Fruit fly (Drosophila melanogaster) whole organism, pupa: Measurements from ENCODE around the gene bocks.

Experiments used
- CG10348 ChIP-seq: fragments of 200-800 bp; sonication (Bioruptor generic); IDR thresholded peaks from 2 replicates; pipeline ENCODE4 v1.3.6; 2022; ENCODE audit warnings: missing biosample characterization, missing genetic modification characterization
- CG12605 ChIP-seq: fragments of 200-800 bp; sonication (Bioruptor generic); IDR thresholded peaks from 2 replicates; pipeline ENCODE4 v1.3.6; 2022; ENCODE audit warnings: missing biosample characterization, missing genetic modification characterization
- CG13204 ChIP-seq: fragments of 200-800 bp; sonication (Bioruptor generic); optimal IDR thresholded peaks from 2 replicates; lab custom pipeline; 2018; ENCODE audit warnings: missing biosample characterization, mild to moderate bottlenecking, missing genetic modification characterization, moderate library complexity
- CG14655 ChIP-seq: fragments of 200-800 bp; sonication (Bioruptor generic); optimal IDR thresholded peaks from 3 replicates; lab custom pipeline; 2017; ENCODE audit warnings: mild to moderate bottlenecking, missing biosample characterization, missing genetic modification reagents, missing genetic modification characterization
- CG15710 ChIP-seq: fragments of 200-800 bp; sonication (Bioruptor generic); optimal IDR thresholded peaks from 2 replicates; lab custom pipeline; 2018; ENCODE audit warnings: missing biosample characterization, mild to moderate bottlenecking, missing genetic modification characterization, moderate library complexity
- CG17806 ChIP-seq: fragments of 200-800 bp; sonication (Bioruptor generic); optimal IDR thresholded peaks from 2 replicates; lab custom pipeline; 2018; ENCODE audit warnings: missing biosample characterization, mild to moderate bottlenecking, missing genetic modification characterization, moderate library complexity
- CG32121 ChIP-seq: fragments of 200-800 bp; sonication (Bioruptor generic); IDR thresholded peaks from 2 replicates; pipeline ENCODE4 v1.3.6; 2022; ENCODE audit warnings: missing biosample characterization, missing genetic modification characterization
- CG34367 ChIP-seq: fragments of 200-800 bp; sonication (Bioruptor generic); optimal IDR thresholded peaks from 2 replicates; lab custom pipeline; 2018; ENCODE audit warnings: missing biosample characterization, mild to moderate bottlenecking, missing genetic modification characterization
- CG4496 ChIP-seq: fragments of 200-800 bp; sonication (Bioruptor generic); IDR thresholded peaks from 3 replicates; pipeline ENCODE4 v1.3.6; 2022; ENCODE audit warnings: missing biosample characterization, missing genetic modification characterization
- CG8159 ChIP-seq: fragments of 200-800 bp; sonication (Bioruptor generic); optimal IDR thresholded peaks from 3 replicates; lab custom pipeline; 2018; ENCODE audit warnings: missing biosample characterization, mild to moderate bottlenecking, missing genetic modification characterization, moderate library complexity
- CG8301 ChIP-seq: fragments of 200-800 bp; sonication (Bioruptor generic); optimal IDR thresholded peaks from 2 replicates; lab custom pipeline; 2018; ENCODE audit warnings: missing biosample characterization, mild to moderate bottlenecking, missing genetic modification characterization
- CG9948 ChIP-seq: fragments of 200-800 bp; sonication (Bioruptor generic); optimal IDR thresholded peaks from 2 replicates; lab custom pipeline; 2018; ENCODE audit warnings: missing biosample characterization, mild to moderate bottlenecking, missing genetic modification characterization, moderate library complexity
- D1 ChIP-seq: fragments of 200-800 bp; sonication (Bioruptor generic); optimal IDR thresholded peaks from 2 replicates; lab custom pipeline; 2018; ENCODE audit warnings: missing biosample characterization, mild to moderate bottlenecking, missing genetic modification characterization, moderate library complexity
- EcR ChIP-seq: fragments of 200-800 bp; sonication (Bioruptor generic); optimal IDR thresholded peaks from 3 replicates; lab custom pipeline; 2019; ENCODE audit warnings: missing biosample characterization, missing genetic modification characterization, mild to moderate bottlenecking, moderate library complexity, missing genetic modification reagents
- Ets98B ChIP-seq: fragments of 200-800 bp; sonication (Bioruptor generic); IDR thresholded peaks from 2 replicates; pipeline ENCODE4 v1.3.6; 2022; ENCODE audit warnings: missing biosample characterization, missing genetic modification characterization
- Pif1A ChIP-seq: fragments of 200-800 bp; sonication (Bioruptor generic); optimal IDR thresholded peaks from 3 replicates; lab custom pipeline; 2016; ENCODE audit warnings: missing biosample characterization, missing genetic modification characterization
- Pif1B ChIP-seq: fragments of 200-800 bp; sonication (Bioruptor generic); optimal IDR thresholded peaks from 3 replicates; lab custom pipeline; 2016; ENCODE audit warnings: missing biosample characterization, missing genetic modification characterization
- Snoo ChIP-seq: fragments of 200-800 bp; sonication (Bioruptor generic); optimal IDR thresholded peaks from 3 replicates; lab custom pipeline; 2017; ENCODE audit warnings: missing biosample characterization, mild to moderate bottlenecking, missing genetic modification characterization, inconsistent platforms
- fd96Ca ChIP-seq: fragments of 200-800 bp; sonication (Bioruptor generic); IDR thresholded peaks from 3 replicates; pipeline ENCODE4 v1.3.6; 2022; ENCODE audit warnings: missing biosample characterization, missing genetic modification characterization
- gl ChIP-seq: fragments of 200-800 bp; sonication (Bioruptor generic); optimal IDR thresholded peaks from 2 replicates; lab custom pipeline; 2018; ENCODE audit warnings: missing biosample characterization, mild to moderate bottlenecking, missing genetic modification characterization
- rn ChIP-seq: fragments of 200-800 bp; sonication (Bioruptor generic); IDR thresholded peaks from 2 replicates; pipeline ENCODE4 v1.3.6; 2022; ENCODE audit warnings: missing biosample characterization, missing genetic modification characterization

The bocks gene

dm6 chr3R:9581973-9582372 lies 8.8 kb downstream of the bocks start:
- TF ChIP-seq Ets98B (no peak), CG8301 (no peak), Pif1B (GFP tag; lab: Kevin White, UChicago) (no peak), CG13204 (no peak), CG32121 (no peak; the same call in 1 of the 2 replicates), CG12605 (GFP tag; lab: Robert Waterston, UW) (no peak), Pif1A (GFP tag; lab: Kevin White, UChicago) (no peak), CG15710 (no peak), rn (no peak), CG4496 (GFP tag; lab: Robert Waterston, UW) (no peak), CG8159 (tag; lab: Kevin White, UChicago) (no peak), D1 (tag; lab: Kevin White, UChicago) (no peak), CG10348 (no peak), CG34367 (tag; lab: Kevin White, UChicago) (no peak), fd96Ca (no peak), EcR (GFP tag; lab: Kevin White, UChicago) (no peak), CG14655 (GFP tag; lab: Kevin White, UChicago) (no peak), CG17806 (no peak), gl (no peak), CG9948 (tag; lab: Kevin White, UChicago) (no peak)
- TF ChIP-seq, all 21 proteins: peak for 0

- peak; percentile 53; the same call in 1 of the 2 replicates for TF ChIP-seq CG12605 (GFP tag; lab: Robert Waterston, UW)
- TF ChIP-seq Ets98B = peak; percentile 63; the same call in 1 of the 2 replicates
- peak; percentile 55; the same call in 1 of the 2 replicates for TF ChIP-seq CG32121
- no peak for TF ChIP-seq CG34367 (tag; lab: Kevin White, UChicago)
- TF ChIP-seq rn = no peak
- peak; percentile 26 for TF ChIP-seq Pif1B (GFP tag; lab: Kevin White, UChicago)
- peak; percentile 8 for TF ChIP-seq Snoo (tag; lab: Kevin White, UChicago)
- peak; percentile 24; the same call in 1 of the 3 replicates for TF ChIP-seq CG4496 (GFP tag; lab: Robert Waterston, UW)
- 0 out of 3 replicates have a peak, but pooled peaks have one; percentile 26 for TF ChIP-seq fd96Ca
- TF ChIP-seq CG8159 (tag; lab: Kevin White, UChicago) = peak; percentile 10
- no peak for TF ChIP-seq CG13204
- no peak for TF ChIP-seq CG15710
- TF ChIP-seq CG8301 = peak; percentile 75
- peak; percentile 26 for TF ChIP-seq CG17806
Measured at dm6 chr3R:9581089-9581520, 9.7 kb downstream of the bocks start, which contains the start of gene CG8301. Gene CG8301 (plus strand): TSS chr3R:9581306.

dm6 chr3R:9577382-9578137 lies 13.2 kb downstream of the bocks start, which contains the start of the genes Kap-alpha3 and Son:
Gene Kap-alpha3 (minus strand): TSS chr3R:9577733.
Gene Son (plus strand): TSS chr3R:9578042.
- TF ChIP-seq CG4496 (GFP tag; lab: Robert Waterston, UW) (peak; percentile 89), CG8159 (tag; lab: Kevin White, UChicago) (peak; percentile 72), CG34367 (tag; lab: Kevin White, UChicago) (peak; percentile 74), Snoo (tag; lab: Kevin White, UChicago) (peak; percentile 91), Pif1B (GFP tag; lab: Kevin White, UChicago) (peak; percentile 75), Ets98B (peak; percentile 73), CG15710 (peak; percentile 79), rn (peak; percentile 52), CG32121 (peak; percentile 79), Pif1A (GFP tag; lab: Kevin White, UChicago) (peak; percentile 83), gl (peak; percentile 57), CG17806 (peak; percentile 36), fd96Ca (peak; percentile 73; the same call in 2 of the 3 replicates), CG13204 (no peak), CG9948 (tag; lab: Kevin White, UChicago) (peak; percentile 59), CG8301 (peak; percentile 77), CG12605 (GFP tag; lab: Robert Waterston, UW) (no peak), D1 (tag; lab: Kevin White, UChicago) (no peak), CG14655 (GFP tag; lab: Kevin White, UChicago) (no peak), CG10348 (no peak), EcR (GFP tag; lab: Kevin White, UChicago) (no peak)

- peak; percentile 96 for TF ChIP-seq CG9948 (tag; lab: Kevin White, UChicago)
- peak; percentile 95 for TF ChIP-seq CG8159 (tag; lab: Kevin White, UChicago)
- TF ChIP-seq CG15710 = peak; percentile 97
- peak; percentile 99 for TF ChIP-seq CG8301
- TF ChIP-seq Ets98B = peak; percentile 99
- TF ChIP-seq EcR (GFP tag; lab: Kevin White, UChicago) = peak; percentile 67
- TF ChIP-seq CG14655 (GFP tag; lab: Kevin White, UChicago) = peak; percentile 98
- TF ChIP-seq Pif1B (GFP tag; lab: Kevin White, UChicago) = peak; percentile 96
- TF ChIP-seq D1 (tag; lab: Kevin White, UChicago) = peak; percentile 76
- peak; percentile 97 for TF ChIP-seq rn
- peak; percentile 95 for TF ChIP-seq CG34367 (tag; lab: Kevin White, UChicago)
- TF ChIP-seq CG12605 (GFP tag; lab: Robert Waterston, UW) = peak; percentile 97
- peak; percentile 97 for TF ChIP-seq CG17806
- peak; percentile 90 for TF ChIP-seq gl
- TF ChIP-seq fd96Ca = peak; percentile 98
- peak; percentile 96 for TF ChIP-seq Pif1A (GFP tag; lab: Kevin White, UChicago)
- peak; percentile 98 for TF ChIP-seq CG32121
- TF ChIP-seq CG13204 = peak; percentile 82
- peak; percentile 92 for TF ChIP-seq CG10348
- peak; percentile 96 for TF ChIP-seq Snoo (tag; lab: Kevin White, UChicago)
- peak; percentile 99 for TF ChIP-seq CG4496 (GFP tag; lab: Robert Waterston, UW)
- TF ChIP-seq, all 21 proteins: peak for 21
Measured at dm6 chr3R:9573812-9574587, 16.8 kb downstream of the bocks start, which contains the start of gene CG9399. Gene CG9399 (minus strand): TSS chr3R:9574211.
